Worm (Caenorhabditis elegans): ENCODE results near the gene F36H5.17.
A peak's percentile ranks its signal among the peaks of the same experiment; 100 is the strongest.

The F36H5.17 gene

DNA sequence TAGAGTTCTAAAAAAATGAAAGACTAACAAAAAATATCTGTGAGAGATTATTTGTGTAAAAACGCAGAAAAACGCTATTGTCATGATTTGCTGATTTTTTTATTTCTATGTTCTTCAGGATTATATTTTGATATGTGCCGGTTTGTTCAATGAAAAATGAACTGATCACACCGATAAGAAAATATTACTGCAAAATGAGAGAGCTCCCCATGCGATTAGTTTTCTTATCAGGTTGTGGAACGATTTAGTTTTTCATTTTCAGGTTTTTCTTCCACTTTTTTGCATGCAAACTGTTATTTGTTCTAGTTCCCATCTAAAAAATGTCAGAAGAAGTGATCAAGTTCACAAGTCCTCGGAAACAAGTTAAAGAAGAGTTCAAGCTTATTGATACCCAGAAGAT, 27.7 kb downstream of the F36H5.17 start, which contains the start of gene btb-9:
btb-9 (plus strand) TSS at position 254 of the 400 bp plus-strand sequence.
- TF ChIP-seq aly-1 (tag; optimal IDR thresholded peaks at IDR 0.05) (no peak), tbx-37 (GFP tag; conservative IDR thresholded peaks at IDR 0.05) (no peak), hmg-4 (GFP tag; optimal IDR thresholded peaks at IDR 0.05) (no peak), hnd-1 (tag; optimal IDR thresholded peaks at IDR 0.05) (no peak), ets-7 (tag; optimal IDR thresholded peaks at IDR 0.05) (no peak)

- no peak for TF ChIP-seq F13C5.2 (tag; optimal IDR thresholded peaks at IDR 0.05)
- no peak for TF ChIP-seq hmg-4 (GFP tag; optimal IDR thresholded peaks at IDR 0.05)
- no peak for TF ChIP-seq ceh-13 (GFP tag; optimal IDR thresholded peaks at IDR 0.05)
- TF ChIP-seq pes-1 (GFP tag; IDR thresholded peaks at IDR 0.05): no peak
- TF ChIP-seq aly-1 (tag; optimal IDR thresholded peaks at IDR 0.05): no peak
- TF ChIP-seq flt-1 (GFP tag; IDR thresholded peaks at IDR 0.05): no peak
- TF ChIP-seq ama-1 (optimal IDR thresholded peaks at IDR 0.05): no peak
- no peak for TF ChIP-seq tbx-11 (GFP tag; IDR thresholded peaks at IDR 0.05)
These were observed 30.2 kb downstream of the F36H5.17 start, which contains the start of gene F45C12.17 for ce11 chrII:1725735-1726134. F45C12.17 (plus strand) TSS chrII:1726111.

DNA sequence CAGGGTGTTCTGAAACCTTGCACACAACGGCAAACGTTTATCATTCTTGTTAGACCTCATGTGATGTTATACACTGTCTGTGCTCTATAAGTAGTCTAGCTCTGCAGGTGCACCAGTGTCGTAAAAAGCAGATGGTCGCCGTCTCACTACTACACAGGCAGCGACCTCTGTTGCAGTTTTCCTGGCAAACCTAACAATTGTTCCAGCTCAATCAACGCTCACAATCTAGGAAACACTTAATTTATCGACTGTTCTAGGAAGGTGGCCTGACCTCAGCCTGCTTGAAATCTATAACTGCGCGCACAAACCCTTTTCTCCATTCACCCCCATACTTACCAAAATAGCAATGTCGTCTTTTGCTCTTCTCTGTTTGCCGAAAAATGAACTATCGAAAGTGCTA, 31.7 kb downstream of the F36H5.17 start, which contains the start of gene fbxb-11:
fbxb-11 (plus strand) TSS at position 301 of the 400 bp plus-strand sequence.
- TF ChIP-seq pes-1 (GFP tag; IDR thresholded peaks at IDR 0.05): no peak
- TF ChIP-seq hmbx-1 (tag; optimal IDR thresholded peaks at IDR 0.05): no peak
- no peak for TF ChIP-seq hmg-4 (GFP tag; optimal IDR thresholded peaks at IDR 0.05)
- TF ChIP-seq B0310.2 (tag; optimal IDR thresholded peaks at IDR 0.05): no peak
- no peak for TF ChIP-seq tbx-11 (GFP tag; IDR thresholded peaks at IDR 0.05)
- no peak for TF ChIP-seq tra-4 (tag; optimal IDR thresholded peaks at IDR 0.05)
- TF ChIP-seq aly-1 (tag; optimal IDR thresholded peaks at IDR 0.05): no peak
- no peak for TF ChIP-seq F13C5.2 (tag; optimal IDR thresholded peaks at IDR 0.05)
- TF ChIP-seq ceh-13 (GFP tag; optimal IDR thresholded peaks at IDR 0.05): no peak
- TF ChIP-seq scrt-1 (GFP tag; IDR thresholded peaks at IDR 0.05): no peak
- no peak for TF ChIP-seq ceh-36 (tag; optimal IDR thresholded peaks at IDR 0.05)
- no peak for TF ChIP-seq sea-1 (GFP tag; conservative IDR thresholded peaks at IDR 0.05)
- no peak for TF ChIP-seq hnd-1 (tag; optimal IDR thresholded peaks at IDR 0.05)
- TF ChIP-seq ama-1 (optimal IDR thresholded peaks at IDR 0.05): no peak
- TF ChIP-seq tbx-37 (GFP tag; conservative IDR thresholded peaks at IDR 0.05): no peak
- no peak for TF ChIP-seq flt-1 (GFP tag; IDR thresholded peaks at IDR 0.05)
- TF ChIP-seq ets-7 (tag; optimal IDR thresholded peaks at IDR 0.05): no peak

DNA sequence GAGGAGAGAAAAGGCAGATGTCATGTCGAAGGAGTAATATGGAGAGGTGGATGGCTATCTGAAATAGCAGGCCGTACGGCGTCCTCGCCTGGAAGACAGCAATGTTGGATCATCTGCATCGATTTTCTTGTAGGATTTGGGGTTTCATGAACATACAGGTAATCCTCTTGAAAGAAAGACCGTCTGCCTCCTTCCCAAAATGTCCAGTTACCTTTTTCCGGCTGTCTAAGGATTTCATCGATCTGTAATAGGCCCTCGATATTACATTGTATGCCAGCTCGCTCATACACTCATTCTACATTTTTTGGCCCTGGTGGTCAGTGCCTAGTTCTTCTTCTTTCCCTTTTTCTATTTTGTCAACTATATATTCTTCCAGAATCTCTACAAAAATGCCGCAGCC, 33.6 kb downstream of the F36H5.17 start, which contains the start of the genes fbxb-5 and btb-8:
fbxb-5 (minus strand) TSS at position 101 of the 400 bp plus-strand sequence.
btb-8 (plus strand) TSS at position 377 of the 400 bp plus-strand sequence.
- TF ChIP-seq F13C5.2 (tag; optimal IDR thresholded peaks at IDR 0.05): no peak

DNA sequence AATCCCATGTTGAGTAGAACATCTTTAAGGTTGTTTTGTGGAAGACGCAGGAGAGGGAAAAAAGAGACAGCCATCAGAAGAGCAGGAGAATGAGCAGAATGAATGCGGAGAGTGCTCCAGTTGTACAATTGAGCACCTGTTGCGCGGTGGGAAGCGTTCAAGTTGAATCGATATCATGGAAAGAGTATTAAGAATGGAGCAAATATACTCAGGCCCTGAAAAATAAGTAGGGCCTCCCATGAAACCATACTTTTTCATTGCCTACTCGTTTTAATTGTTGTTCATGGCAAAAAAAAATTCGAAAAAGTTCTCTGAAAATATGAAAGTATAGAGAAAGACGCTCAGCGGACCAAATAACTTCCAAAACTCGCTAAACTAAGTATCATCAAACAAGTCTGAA, 36.8 kb downstream of the F36H5.17 start, which contains the start of gene fbxb-48:
fbxb-48 (minus strand) TSS at position 101 of the 400 bp plus-strand sequence.
- TF ChIP-seq tra-4 (tag; optimal IDR thresholded peaks at IDR 0.05) (no peak), B0310.2 (tag; optimal IDR thresholded peaks at IDR 0.05) (no peak), ama-1 (optimal IDR thresholded peaks at IDR 0.05) (no peak), scrt-1 (GFP tag; IDR thresholded peaks at IDR 0.05) (no peak), tbx-11 (GFP tag; IDR thresholded peaks at IDR 0.05) (no peak), hmbx-1 (tag; optimal IDR thresholded peaks at IDR 0.05) (no peak), aly-1 (tag; optimal IDR thresholded peaks at IDR 0.05) (no peak), hmg-4 (GFP tag; optimal IDR thresholded peaks at IDR 0.05) (no peak), F13C5.2 (tag; optimal IDR thresholded peaks at IDR 0.05) (no peak), hnd-1 (tag; optimal IDR thresholded peaks at IDR 0.05) (no peak), tbx-37 (GFP tag; conservative IDR thresholded peaks at IDR 0.05) (no peak), ceh-13 (GFP tag; optimal IDR thresholded peaks at IDR 0.05) (no peak)

ce11 chrII:1714772-1715353, 41.1 kb downstream of the F36H5.17 start, which contains the start of gene btb-6:
btb-6 (plus strand) TSS chrII:1715303.
- peak; percentile 1 for TF ChIP-seq ceh-13 (GFP tag; optimal IDR thresholded peaks at IDR 0.05)
- no peak for TF ChIP-seq tra-4 (tag; optimal IDR thresholded peaks at IDR 0.05)
- no peak for TF ChIP-seq B0310.2 (tag; optimal IDR thresholded peaks at IDR 0.05)

DNA sequence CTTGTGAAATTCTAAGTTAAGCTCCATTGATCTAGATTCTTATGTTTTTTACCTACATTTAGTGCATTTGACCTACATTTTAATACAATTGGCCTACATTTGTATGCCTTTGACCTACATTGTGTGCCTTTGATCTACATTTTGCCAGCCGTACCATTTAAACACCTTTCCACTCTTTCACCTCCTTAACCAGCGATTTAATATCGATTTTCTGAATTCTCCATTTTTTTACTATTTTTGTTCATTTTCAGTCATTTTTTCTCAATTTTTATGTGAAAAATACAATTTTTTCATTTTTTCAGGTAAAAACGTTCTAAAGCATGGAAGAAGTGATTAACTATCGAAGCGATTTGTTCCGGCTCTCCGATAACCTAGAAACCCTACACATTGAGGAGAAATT, 43.0 kb downstream of the F36H5.17 start, which contains the start of gene btb-7:
btb-7 (plus strand) TSS at position 301 of the 400 bp plus-strand sequence.
- TF ChIP-seq pes-1 (GFP tag; IDR thresholded peaks at IDR 0.05) (no peak), flt-1 (GFP tag; IDR thresholded peaks at IDR 0.05) (no peak), ama-1 (optimal IDR thresholded peaks at IDR 0.05) (no peak), aly-1 (tag; optimal IDR thresholded peaks at IDR 0.05) (no peak), scrt-1 (GFP tag; IDR thresholded peaks at IDR 0.05) (no peak), hmg-4 (GFP tag; optimal IDR thresholded peaks at IDR 0.05) (no peak), tra-4 (tag; optimal IDR thresholded peaks at IDR 0.05) (no peak)

ce11 chrII:1709959-1710358, 46.0 kb downstream of the F36H5.17 start, which contains the start of gene fbxa-184:
fbxa-184 (plus strand) TSS chrII:1710259.
- TF ChIP-seq tbx-37 (GFP tag; conservative IDR thresholded peaks at IDR 0.05): no peak
- TF ChIP-seq tra-4 (tag; optimal IDR thresholded peaks at IDR 0.05): no peak
- TF ChIP-seq hmg-4 (GFP tag; optimal IDR thresholded peaks at IDR 0.05): no peak
- no peak for TF ChIP-seq flt-1 (GFP tag; IDR thresholded peaks at IDR 0.05)
- no peak for TF ChIP-seq ets-7 (tag; optimal IDR thresholded peaks at IDR 0.05)
- no peak for TF ChIP-seq F13C5.2 (tag; optimal IDR thresholded peaks at IDR 0.05)
- no peak for TF ChIP-seq tbx-11 (GFP tag; IDR thresholded peaks at IDR 0.05)
- TF ChIP-seq ceh-13 (GFP tag; optimal IDR thresholded peaks at IDR 0.05): no peak
- TF ChIP-seq pes-1 (GFP tag; IDR thresholded peaks at IDR 0.05): no peak
- TF ChIP-seq ceh-36 (tag; optimal IDR thresholded peaks at IDR 0.05): no peak
- TF ChIP-seq sea-1 (GFP tag; conservative IDR thresholded peaks at IDR 0.05): no peak
- no peak for TF ChIP-seq hnd-1 (tag; optimal IDR thresholded peaks at IDR 0.05)
- no peak for TF ChIP-seq scrt-1 (GFP tag; IDR thresholded peaks at IDR 0.05)
- TF ChIP-seq B0310.2 (tag; optimal IDR thresholded peaks at IDR 0.05): no peak
- no peak for TF ChIP-seq ama-1 (optimal IDR thresholded peaks at IDR 0.05)
- TF ChIP-seq aly-1 (tag; optimal IDR thresholded peaks at IDR 0.05): no peak
- TF ChIP-seq hmbx-1 (tag; optimal IDR thresholded peaks at IDR 0.05): no peak
